Worm (Caenorhabditis elegans) whole organism, L4 larva: ENCODE measurements around the gene K12G11.6.

Experiments used
- aha-1 ChIP-seq: fragments of 150-350 bp; peaks from one replicate; lab custom pipeline; 2014; ENCODE audit warnings: missing biosample characterization, missing genetic modification characterization
- ceh-20 ChIP-seq: fragments of 200-800 bp; sonication (Bioruptor generic); IDR thresholded peaks from 2 replicates; pipeline ENCODE4 v1.3.6; 2022; ENCODE audit warnings: missing genetic modification reagents, missing genetic modification characterization, missing compliant biosample characterization
- ceh-28 ChIP-seq: fragments of 150-350 bp; optimal IDR thresholded peaks from 2 replicates; lab custom pipeline; 2014; ENCODE audit warnings: missing biosample characterization, missing genetic modification reagents, missing genetic modification characterization
- daf-16 ChIP-seq, 3 experiments: sonication (generic microtip); optimal IDR thresholded peaks; 2 replicates each; lab custom pipeline; 2016 to 2017; ENCODE audit warnings: missing genetic modification characterization in 3 of 3, missing genetic modification reagents in 3 of 3, mild to moderate bottlenecking in 2 of 3, missing compliant biosample characterization in 2 of 3, missing biosample characterization in 1 of 3, moderate library complexity in 1 of 3
- daf-19 ChIP-seq: fragments of 200-800 bp; sonication (Bioruptor generic); conservative IDR thresholded peaks from 2 replicates; pipeline ENCODE4 v1.3.6; 2022; ENCODE audit warnings: missing genetic modification characterization, missing compliant biosample characterization
- daf-8 ChIP-seq: fragments of 200-800 bp; sonication (Bioruptor generic); IDR thresholded peaks from 2 replicates; pipeline ENCODE4 v1.3.6; 2022; ENCODE audit warnings: missing genetic modification characterization, missing compliant biosample characterization
- dmd-6 ChIP-seq: fragments of 200-800 bp; sonication (Bioruptor generic); IDR thresholded peaks from 2 replicates; pipeline ENCODE4 v1.3.6; 2022; ENCODE audit warnings: missing genetic modification reagents, missing genetic modification characterization, missing compliant biosample characterization
- dve-1 ChIP-seq: sonication (generic microtip); optimal IDR thresholded peaks from 2 replicates; lab custom pipeline; 2017; ENCODE audit warnings: antibody characterized with exemption, mild to moderate bottlenecking, missing genetic modification characterization, missing compliant biosample characterization; ENCODE audit not compliant: insufficient read depth
- fkh-10 ChIP-seq: fragments of 150-350 bp; optimal IDR thresholded peaks from 2 replicates; lab custom pipeline; 2014; ENCODE audit warnings: missing biosample characterization, missing genetic modification reagents, missing genetic modification characterization
- fos-1 ChIP-seq: fragments of 150-350 bp; optimal IDR thresholded peaks from 2 replicates; lab custom pipeline; 2014; ENCODE audit warnings: missing biosample characterization, missing genetic modification characterization
- gei-8 ChIP-seq: fragments of 200-800 bp; sonication (Bioruptor generic); optimal IDR thresholded peaks from 2 replicates; lab custom pipeline; 2018; ENCODE audit warnings: mild to moderate bottlenecking, missing genetic modification characterization, missing compliant biosample characterization
- hlh-11 ChIP-seq: fragments of 200-800 bp; sonication (Bioruptor generic); optimal IDR thresholded peaks from 2 replicates; lab custom pipeline; 2018; ENCODE audit warnings: mild to moderate bottlenecking, missing genetic modification characterization, missing compliant biosample characterization
- hlh-30 ChIP-seq: sonication (generic microtip); optimal IDR thresholded peaks from 2 replicates; lab custom pipeline; 2017; ENCODE audit warnings: antibody characterized with exemption, mild to moderate bottlenecking, missing genetic modification characterization, missing compliant biosample characterization; ENCODE audit not compliant: insufficient read depth
- lin-1 ChIP-seq: fragments of 200-800 bp; sonication (Bioruptor generic); IDR thresholded peaks from 2 replicates; pipeline ENCODE4 v1.3.6; 2022; ENCODE audit warnings: missing genetic modification reagents, missing genetic modification characterization, missing compliant biosample characterization
- lin-15B ChIP-seq: fragments of 150-350 bp; sonication (generic microtip); optimal IDR thresholded peaks from 3 replicates; lab custom pipeline; 2014; ENCODE audit warnings: missing biosample characterization, missing genetic modification characterization
- lsy-2 ChIP-seq, 2 experiments: fragments of 150-350 bp in 1 of 2; sonication (generic microtip) in 1 of 2; optimal IDR thresholded peaks; 2 replicates each; lab custom pipeline; 2014 to 2017; ENCODE audit warnings: missing biosample characterization in 2 of 2, missing genetic modification characterization in 2 of 2
- madf-5 ChIP-seq, 2 experiments: fragments of 200-800 bp; sonication (Bioruptor generic); IDR thresholded peaks; 2 replicates each; pipeline ENCODE4 v1.3.6; 2022; ENCODE audit warnings: missing compliant biosample characterization in 2 of 2, missing genetic modification characterization in 2 of 2
- mdl-1 ChIP-seq, 2 experiments: fragments of 150-350 bp in 1 of 2; sonication (generic microtip) in 1 of 2; optimal IDR thresholded peaks; 2 replicates each; lab custom pipeline; 2014 to 2017; ENCODE audit warnings: missing biosample characterization in 2 of 2, missing genetic modification characterization in 2 of 2
- mep-1 ChIP-seq: fragments of 150-350 bp; sonication (generic microtip); optimal IDR thresholded peaks from 3 replicates; lab custom pipeline; 2014; ENCODE audit warnings: missing biosample characterization, missing genetic modification characterization
- mxl-2 ChIP-seq: fragments of 200-800 bp; sonication (Bioruptor generic); conservative IDR thresholded peaks from 2 replicates; pipeline ENCODE4 v1.3.6; 2022; ENCODE audit warnings: missing genetic modification reagents, missing genetic modification characterization, missing compliant biosample characterization
- nhr-10 ChIP-seq: fragments of 150-350 bp; optimal IDR thresholded peaks from 2 replicates; lab custom pipeline; 2014; ENCODE audit warnings: missing biosample characterization, missing genetic modification characterization
- nhr-11 ChIP-seq: fragments of 150-350 bp; optimal IDR thresholded peaks from 2 replicates; lab custom pipeline; 2014; ENCODE audit warnings: missing biosample characterization, missing genetic modification characterization
- nhr-25 ChIP-seq: sonication (generic microtip); optimal IDR thresholded peaks from 2 replicates; lab custom pipeline; 2017; ENCODE audit warnings: missing genetic modification characterization, mild to moderate bottlenecking, missing compliant biosample characterization, antibody characterized with exemption, moderate library complexity, borderline replicate concordance; ENCODE audit not compliant: insufficient read depth
- nhr-28 ChIP-seq: fragments of 150-350 bp; optimal IDR thresholded peaks from 2 replicates; lab custom pipeline; 2014; ENCODE audit warnings: missing biosample characterization, missing genetic modification characterization
- nhr-41 ChIP-seq: fragments of 200-800 bp; sonication (Bioruptor generic); IDR thresholded peaks from 2 replicates; pipeline ENCODE4 v1.3.6; 2022; ENCODE audit warnings: missing genetic modification reagents, missing genetic modification characterization, missing compliant biosample characterization
- nhr-48 ChIP-seq: sonication (generic microtip); optimal IDR thresholded peaks from 2 replicates; lab custom pipeline; 2016; ENCODE audit warnings: mild to moderate bottlenecking, missing genetic modification characterization, missing compliant biosample characterization
- pha-4 ChIP-seq, 2 experiments: fragments of 150-350 bp in 1 of 2; fragments of 200-800 bp in 1 of 2; sonication (Bioruptor generic) in 1 of 2; IDR thresholded peaks in 1 of 2; optimal IDR thresholded peaks in 1 of 2; 2 replicates each; pipeline versions ENCODE4 v1.3.6 to Lab custom; 2014 to 2022; ENCODE audit warnings: missing genetic modification characterization in 2 of 2, missing genetic modification reagents in 2 of 2, missing biosample characterization in 1 of 2, missing compliant biosample characterization in 1 of 2
- php-3 ChIP-seq: fragments of 200-800 bp; sonication (Bioruptor generic); IDR thresholded peaks from 2 replicates; pipeline ENCODE4 v1.3.6; 2022; ENCODE audit warnings: missing genetic modification reagents, missing genetic modification characterization, missing compliant biosample characterization
- pqm-1 ChIP-seq: sonication (generic microtip); optimal IDR thresholded peaks from 2 replicates; lab custom pipeline; 2017; ENCODE audit warnings: missing biosample characterization, missing genetic modification characterization
- rbr-2 ChIP-seq: sonication (generic microtip); optimal IDR thresholded peaks from 2 replicates; lab custom pipeline; 2016; ENCODE audit warnings: missing genotype, missing genetic modification characterization, missing compliant biosample characterization
- snpc-4 ChIP-seq: fragments of 150-350 bp; optimal IDR thresholded peaks from 2 replicates; lab custom pipeline; 2014; ENCODE audit warnings: missing biosample characterization, missing genetic modification characterization
- tra-1 ChIP-seq: fragments of 200-800 bp; sonication (Bioruptor generic); IDR thresholded peaks from 2 replicates; pipeline ENCODE4 v1.3.6; 2022; ENCODE audit warnings: missing genetic modification reagents, missing genetic modification characterization, missing compliant biosample characterization
- unc-39 ChIP-seq: sonication (generic microtip); optimal IDR thresholded peaks from 2 replicates; lab custom pipeline; 2017; ENCODE audit warnings: missing biosample characterization, missing genetic modification characterization
- unc-62 ChIP-seq, 3 experiments: fragments of 150-350 bp in 1 of 3; sonication (generic microtip); optimal IDR thresholded peaks in 2 of 3; peaks in 1 of 3; 1 replicate in 1 of 3; 2 replicates in 2 of 3; lab custom pipeline; 2014 to 2017; ENCODE audit warnings: missing biosample characterization in 3 of 3, missing genetic modification characterization in 3 of 3, missing genetic modification reagents in 3 of 3, missing genotype in 1 of 3
- zag-1 ChIP-seq: fragments of 150-350 bp; optimal IDR thresholded peaks from 2 replicates; lab custom pipeline; 2014; ENCODE audit warnings: missing biosample characterization, missing genetic modification characterization
- zfp-3 ChIP-seq: fragments of 200-800 bp; sonication (Bioruptor generic); conservative IDR thresholded peaks from 2 replicates; pipeline ENCODE4 v1.3.6; 2022; ENCODE audit warnings: missing genetic modification reagents, missing genetic modification characterization, missing compliant biosample characterization

The K12G11.6 gene

DNA sequence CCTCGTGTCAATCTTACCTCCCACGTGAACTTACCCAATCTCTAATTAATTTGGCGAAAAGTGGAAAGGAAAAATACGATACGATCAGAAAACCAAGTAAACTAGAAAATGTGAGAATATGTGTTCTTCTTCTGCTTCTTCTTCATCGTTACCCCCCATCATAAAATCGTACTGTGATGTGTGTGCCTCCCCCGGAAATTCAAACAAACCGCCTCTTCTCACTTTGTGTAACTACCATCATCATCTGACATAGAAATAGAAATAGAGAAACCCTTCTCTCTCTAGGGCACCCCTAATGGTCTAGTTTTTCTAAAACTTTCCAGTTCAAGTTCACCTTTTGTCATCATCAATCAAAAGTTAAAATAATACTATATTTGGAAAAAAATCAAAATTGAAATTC is 36.4 kb upstream of the K12G11.6 start:
- peak; percentile 1 for TF ChIP-seq hlh-11 (tag; lab: Kevin White, UChicago)
- peak; percentile 4 for TF ChIP-seq mep-1
- TF ChIP-seq nhr-28 = peak; percentile 25
- no peak for TF ChIP-seq rbr-2 (tag; lab: Kevin White, UChicago)
- TF ChIP-seq aha-1 = peak; percentile 97
- no peak for TF ChIP-seq ceh-28 (tag; lab: Kevin White, UChicago)
- TF ChIP-seq madf-5 (GFP tag; IDR thresholded peaks at IDR 0.05; lab: Robert Waterston, UW) = no peak
- peak; percentile 8 to 17 for TF ChIP-seq mdl-1 (tag; optimal IDR thresholded peaks at IDR 0.05; lab: Kevin White, UChicago)
- TF ChIP-seq hlh-30 = peak; percentile 39
- TF ChIP-seq dmd-6 (GFP tag; lab: Robert Waterston, UW) = peak; percentile 25; the same call in 1 of the 2 replicates

DNA sequence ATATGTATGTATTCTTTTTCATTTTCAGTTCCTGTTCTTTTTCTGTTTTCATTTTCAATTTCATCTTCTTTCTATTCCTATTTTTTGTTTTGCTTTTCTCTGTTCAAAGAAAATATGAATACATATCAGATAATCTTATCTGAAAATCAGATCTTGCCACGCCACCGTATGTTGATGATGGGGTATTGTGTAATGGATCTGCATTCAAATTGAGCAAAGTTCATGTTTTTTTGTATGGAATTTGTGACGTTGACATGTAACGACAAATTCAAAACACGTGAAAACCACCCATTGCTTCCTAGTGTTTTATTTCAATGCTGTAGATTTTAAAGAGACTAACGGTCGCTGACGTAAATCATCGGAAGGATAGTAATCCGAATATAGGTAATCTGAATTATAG is 35.8 kb upstream of the K12G11.6 start:
- peak; percentile 65 for TF ChIP-seq aha-1
- TF ChIP-seq ceh-28 (tag; lab: Kevin White, UChicago) = no peak

DNA sequence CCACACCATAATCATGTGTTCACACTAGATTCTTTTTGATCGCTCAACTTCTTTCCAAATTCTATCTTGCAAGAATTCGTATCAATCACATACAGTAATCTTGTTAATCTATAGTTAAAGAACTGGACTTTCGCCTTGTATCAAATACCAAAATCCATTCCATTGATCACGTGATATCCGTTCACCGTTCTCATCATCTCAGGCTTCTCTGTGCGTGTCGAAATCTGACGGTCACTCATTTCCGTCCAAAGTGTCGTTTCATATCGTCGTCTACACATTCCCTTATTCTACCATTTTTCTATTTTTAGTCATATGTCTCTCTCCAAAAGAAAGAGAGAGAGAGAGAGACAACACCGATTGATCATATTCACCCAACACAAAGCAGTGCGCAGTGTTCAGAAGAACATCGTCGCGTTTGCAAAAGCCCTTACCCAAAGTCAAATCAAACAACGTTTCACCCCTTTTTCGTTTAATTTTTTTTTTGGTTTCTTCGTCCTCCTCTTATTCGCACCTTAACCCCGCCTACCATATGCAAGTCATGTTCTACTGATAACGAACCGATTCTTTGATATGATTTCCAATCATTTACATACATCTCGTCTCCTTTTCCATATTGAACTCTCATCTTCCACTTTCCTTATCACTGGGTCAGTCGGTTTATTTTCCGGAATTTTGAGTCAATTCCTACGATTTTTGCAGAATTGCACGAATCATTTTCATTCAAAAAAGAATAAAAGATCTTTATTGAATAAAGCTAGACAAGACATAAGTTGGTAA is 34.9 kb upstream of the K12G11.6 start:
- TF ChIP-seq lin-1 (0 out of 2 replicates have a peak, but pooled peaks have one; percentile 10), nhr-10 (tag; lab: Kevin White, UChicago) (no peak), ceh-20 (GFP tag; lab: Robert Waterston, UW) (peak; percentile 14; the same call in 1 of the 2 replicates), pha-4 (GFP tag; IDR thresholded peaks at IDR 0.05; lab: Robert Waterston, UW) (no peak), pha-4 (tag; optimal IDR thresholded peaks at IDR 0.05; lab: Kevin White, UChicago) (peak; percentile 23), hlh-11 (tag; lab: Kevin White, UChicago) (peak; percentile 72), daf-19 (GFP tag; lab: Robert Waterston, UW) (no peak), zag-1 (tag; lab: Kevin White, UChicago) (no peak), nhr-28 (peak; percentile 40), fkh-10 (no peak), mxl-2 (GFP tag; lab: Robert Waterston, UW) (no peak), mdl-1 (tag; optimal IDR thresholded peaks at IDR 0.05; lab: Kevin White, UChicago) (peak; percentile 59 to 90), fos-1 (no peak), zfp-3 (GFP tag; lab: Robert Waterston, UW) (no peak), daf-16 (GFP tag; optimal IDR thresholded peaks at IDR 0.05; lab: Kevin White, UChicago) (no peak), daf-16 (tag; optimal IDR thresholded peaks at IDR 0.05; lab: Kevin White, UChicago) (peak; percentile 67), nhr-41 (GFP tag; lab: Robert Waterston, UW) (no peak), unc-39 (tag; lab: Kevin White, UChicago) (no peak), tra-1 (GFP tag; lab: Robert Waterston, UW) (no peak), hlh-30 (peak; percentile 78), gei-8 (GFP tag; lab: Kevin White, UChicago) (peak; percentile 63), dve-1 (tag; lab: Kevin White, UChicago) (peak; percentile 10), nhr-25 (tag; lab: Kevin White, UChicago) (peak; percentile 60), mep-1 (peak; percentile 16), nhr-11 (no peak), pqm-1 (tag; lab: Kevin White, UChicago) (peak; percentile 97), nhr-48 (tag; lab: Kevin White, UChicago) (peak; percentile 95), php-3 (GFP tag; lab: Robert Waterston, UW) (0 out of 2 replicates have a peak, but pooled peaks have one; percentile 7), unc-62 (GFP tag; optimal IDR thresholded peaks at IDR 0.05 in 1 of 2; lab: Kevin White, UChicago) (peak in 1 of 2 experiments; percentile 95), unc-62 (tag; optimal IDR thresholded peaks at IDR 0.05; lab: Kevin White, UChicago) (no peak), snpc-4 (tag; lab: Kevin White, UChicago) (no peak), lin-15B (tag; lab: Kevin White, UChicago) (no peak), dmd-6 (GFP tag; lab: Robert Waterston, UW) (peak; percentile 63), daf-8 (no peak), lsy-2 (tag; optimal IDR thresholded peaks at IDR 0.05; lab: Kevin White, UChicago) (peak; percentile 16 to 60)
